Worm (Caenorhabditis elegans) whole organism, L1 larva: ENCODE measurements around the gene F53B1.2.

Source experiments
- isw-1 ChIP-seq: fragments of 200-800 bp; sonication (Bioruptor generic); IDR thresholded peaks from 2 replicates; pipeline ENCODE4 v1.3.6; 2022; ENCODE audit warnings: missing genetic modification characterization, missing compliant biosample characterization
- unc-98 ChIP-seq: fragments of 200-800 bp; sonication (Bioruptor generic); IDR thresholded peaks from 2 replicates; pipeline ENCODE4 v1.3.6; 2022; ENCODE audit warnings: missing genetic modification characterization, missing compliant biosample characterization

- TF ChIP-seq isw-1 (GFP tag; lab: Robert Waterston, UW) (no peak), unc-98 (GFP tag; lab: Robert Waterston, UW) (no peak)
These were observed 30.1 kb downstream of the F53B1.2 start for ce11 chrX:2138923-2139322.
